Worm (Caenorhabditis elegans) whole organism, young adult: Measurements from ENCODE around the gene C25E10.5.

Experiments
- B0019.2 ChIP-seq: fragments of 200-800 bp; sonication (Bioruptor generic); conservative IDR thresholded peaks from 2 replicates; pipeline ENCODE4 v1.3.6; 2022; ENCODE audit warnings: missing genetic modification reagents, missing genetic modification characterization, missing compliant biosample characterization
- Y79H2A.3 ChIP-seq: fragments of 200-800 bp; sonication (Bioruptor generic); conservative IDR thresholded peaks from 2 replicates; pipeline ENCODE4 v1.3.6; 2022; ENCODE audit warnings: missing genetic modification reagents, missing genetic modification characterization, missing compliant biosample characterization
- ZK185.1 ChIP-seq: sonication (generic microtip); optimal IDR thresholded peaks from 2 replicates; lab custom pipeline; 2016; ENCODE audit warnings: mild to moderate bottlenecking, missing genetic modification characterization, missing compliant biosample characterization; ENCODE audit not compliant: poor library complexity, severe bottlenecking
- atf-7 ChIP-seq: sonication (generic microtip); optimal IDR thresholded peaks from 2 replicates; lab custom pipeline; 2017; ENCODE audit warnings: mild to moderate bottlenecking, missing genetic modification characterization, missing compliant biosample characterization
- attf-5 ChIP-seq: fragments of 200-800 bp; sonication (Bioruptor generic); optimal IDR thresholded peaks from 2 replicates; lab custom pipeline; 2018; ENCODE audit warnings: mild to moderate bottlenecking, missing genetic modification characterization, missing compliant biosample characterization
- attf-6 ChIP-seq: fragments of 200-800 bp; sonication (Bioruptor generic); IDR thresholded peaks from 2 replicates; pipeline ENCODE4 v1.3.6; 2022; ENCODE audit warnings: missing genetic modification reagents, missing genetic modification characterization, missing compliant biosample characterization
- bed-1 ChIP-seq: fragments of 200-800 bp; sonication (Bioruptor generic); IDR thresholded peaks from 2 replicates; pipeline ENCODE4 v1.3.6; 2022; ENCODE audit warnings: missing genetic modification reagents, missing genetic modification characterization, missing compliant biosample characterization
- ccch-3 ChIP-seq: fragments of 200-800 bp; sonication (Bioruptor generic); optimal IDR thresholded peaks from 2 replicates; lab custom pipeline; 2018; ENCODE audit warnings: mild to moderate bottlenecking, missing genetic modification characterization, missing compliant biosample characterization
- cebp-1 ChIP-seq, 2 experiments: fragments of 200-800 bp in 1 of 2; sonication (Bioruptor generic) in 1 of 2; sonication (generic microtip) in 1 of 2; IDR thresholded peaks in 1 of 2; optimal IDR thresholded peaks in 1 of 2; 2 replicates each; pipeline versions ENCODE4 v1.3.6 to Lab custom; 2017 to 2022; ENCODE audit warnings: missing compliant biosample characterization in 2 of 2, missing genetic modification characterization in 2 of 2, mild to moderate bottlenecking in 1 of 2, missing genetic modification reagents in 1 of 2, moderate library complexity in 1 of 2
- ceh-100 ChIP-seq: fragments of 200-800 bp; sonication (Bioruptor generic); IDR thresholded peaks from 2 replicates; pipeline ENCODE4 v1.3.6; 2022; ENCODE audit warnings: missing genetic modification reagents, missing genetic modification characterization, missing compliant biosample characterization
- ceh-40 ChIP-seq: fragments of 200-800 bp; sonication (Bioruptor generic); IDR thresholded peaks from 2 replicates; pipeline ENCODE4 v1.3.6; 2022; ENCODE audit warnings: missing genetic modification characterization, missing compliant biosample characterization
- die-1 ChIP-seq: sonication (generic microtip); optimal IDR thresholded peaks from 2 replicates; lab custom pipeline; 2016; ENCODE audit warnings: missing genotype, mild to moderate bottlenecking, missing genetic modification characterization, missing compliant biosample characterization
- efl-1 ChIP-seq: fragments of 150-350 bp; optimal IDR thresholded peaks from 2 replicates; lab custom pipeline; 2014; ENCODE audit warnings: missing biosample characterization, missing genetic modification reagents, missing genetic modification characterization
- egl-44 ChIP-seq: fragments of 200-800 bp; sonication (Bioruptor generic); IDR thresholded peaks from 2 replicates; pipeline ENCODE4 v1.3.6; 2022; ENCODE audit warnings: missing genetic modification reagents, missing genetic modification characterization, missing compliant biosample characterization
- ekl-4 ChIP-seq: fragments of 200-800 bp; sonication (Bioruptor generic); IDR thresholded peaks from 2 replicates; pipeline ENCODE4 v1.3.6; 2022; ENCODE audit warnings: missing genetic modification reagents, missing genetic modification characterization, missing compliant biosample characterization
- ets-4 ChIP-seq: fragments of 200-800 bp; sonication (Bioruptor generic); optimal IDR thresholded peaks from 2 replicates; lab custom pipeline; 2018; ENCODE audit warnings: mild to moderate bottlenecking, missing genetic modification characterization, missing compliant biosample characterization
- him-1 ChIP-seq: sonication (generic microtip); optimal IDR thresholded peaks from 2 replicates; lab custom pipeline; 2016; ENCODE audit warnings: missing genotype, missing genetic modification reagents, missing genetic modification characterization, missing compliant biosample characterization
- hmg-20 ChIP-seq: fragments of 200-800 bp; sonication (Bioruptor generic); IDR thresholded peaks from 2 replicates; pipeline ENCODE4 v1.3.6; 2022; ENCODE audit warnings: missing genetic modification reagents, missing genetic modification characterization, missing compliant biosample characterization
- hrde-1 ChIP-seq: sonication (generic microtip); optimal IDR thresholded peaks from 2 replicates; lab custom pipeline; 2016; ENCODE audit warnings: missing genetic modification characterization, mild to moderate bottlenecking, missing compliant biosample characterization, moderate library complexity, missing genotype, missing genetic modification reagents, borderline replicate concordance
- lin-26 ChIP-seq: fragments of 200-800 bp; sonication (Bioruptor generic); IDR thresholded peaks from 2 replicates; pipeline ENCODE4 v1.3.6; 2022; ENCODE audit warnings: missing genetic modification reagents, missing genetic modification characterization, missing compliant biosample characterization
- lsy-27 ChIP-seq: sonication (generic microtip); optimal IDR thresholded peaks from 2 replicates; lab custom pipeline; 2017; ENCODE audit warnings: missing genetic modification characterization, mild to moderate bottlenecking, missing compliant biosample characterization, antibody characterized with exemption, missing genotype, borderline replicate concordance; ENCODE audit not compliant: insufficient read depth
- madf-10 ChIP-seq: sonication (generic microtip); optimal IDR thresholded peaks from 2 replicates; lab custom pipeline; 2016; ENCODE audit warnings: mild to moderate bottlenecking, missing genetic modification characterization, missing compliant biosample characterization
- madf-3 ChIP-seq: fragments of 200-800 bp; sonication (Bioruptor generic); IDR thresholded peaks from 2 replicates; pipeline ENCODE4 v1.3.6; 2022; ENCODE audit warnings: missing genetic modification reagents, missing genetic modification characterization, missing compliant biosample characterization
- mes-4 ChIP-seq: sonication (generic microtip); optimal IDR thresholded peaks from 2 replicates; lab custom pipeline; 2016; ENCODE audit warnings: missing genotype, missing genetic modification characterization, missing compliant biosample characterization
- mxl-1 ChIP-seq: sonication (generic microtip); optimal IDR thresholded peaks from 2 replicates; lab custom pipeline; 2016; ENCODE audit warnings: missing genetic modification characterization, missing compliant biosample characterization
- nfya-2 ChIP-seq: fragments of 200-800 bp; sonication (Bioruptor generic); IDR thresholded peaks from 2 replicates; pipeline ENCODE4 v1.3.6; 2022; ENCODE audit warnings: missing genetic modification reagents, missing genetic modification characterization, missing compliant biosample characterization
- nfyb-1 ChIP-seq: fragments of 200-800 bp; sonication (Bioruptor generic); IDR thresholded peaks from 2 replicates; pipeline ENCODE4 v1.3.6; 2022; ENCODE audit warnings: missing genetic modification reagents, missing genetic modification characterization, missing compliant biosample characterization
- pha-4 ChIP-seq: fragments of 150-350 bp; sonication (generic microtip); optimal IDR thresholded peaks from 2 replicates; lab custom pipeline; 2014; ENCODE audit warnings: missing biosample characterization, missing genetic modification reagents, missing genetic modification characterization
- sdz-38 ChIP-seq: sonication (generic microtip); optimal IDR thresholded peaks from 2 replicates; lab custom pipeline; 2016; ENCODE audit warnings: missing genotype, missing genetic modification characterization, missing compliant biosample characterization
- snpc-3.4 ChIP-seq: sonication (generic microtip); optimal IDR thresholded peaks from 2 replicates; lab custom pipeline; 2017; ENCODE audit warnings: missing genetic modification characterization, mild to moderate bottlenecking, missing compliant biosample characterization, antibody characterized with exemption, moderate library complexity, missing genotype, missing genetic modification reagents
- ztf-6 ChIP-seq: fragments of 200-800 bp; sonication (Bioruptor generic); IDR thresholded peaks from 2 replicates; pipeline ENCODE4 v1.3.6; 2022; ENCODE audit warnings: missing genetic modification reagents, missing genetic modification characterization, missing compliant biosample characterization

Gene C25E10.5

ce11 chrV:9059468-9059867 is 29.1 kb downstream of the C25E10.5 start, which contains the start of the genes C25E10.16 and C25E10.13:
C25E10.16 (minus strand) TSS chrV:9059568.
C25E10.13 (plus strand) TSS chrV:9059723.
- no peak for TF ChIP-seq lin-26
- TF ChIP-seq efl-1, result no peak
- no peak for TF ChIP-seq nfyb-1 (GFP tag; lab: Robert Waterston, UW)
- no peak for TF ChIP-seq ZK185.1 (tag; lab: Kevin White, UChicago)
- no peak for TF ChIP-seq Y79H2A.3 (GFP tag; lab: Robert Waterston, UW)
- no peak for TF ChIP-seq nfya-2 (GFP tag; lab: Robert Waterston, UW)
- no peak for TF ChIP-seq die-1 (tag; lab: Kevin White, UChicago)
- no peak for TF ChIP-seq atf-7 (tag; lab: Kevin White, UChicago)
- TF ChIP-seq ets-4 (GFP tag; lab: Kevin White, UChicago), result no peak
- TF ChIP-seq attf-6 (GFP tag; lab: Robert Waterston, UW), result no peak
- no peak for TF ChIP-seq bed-1 (GFP tag; lab: Robert Waterston, UW)

ce11 chrV:9062341-9062740 is 32.0 kb downstream of the C25E10.5 start, which contains the start of gene C25E10.12:
C25E10.12 (minus strand) TSS chrV:9062441.
- TF ChIP-seq mes-4 (tag; lab: Kevin White, UChicago) (no peak), pha-4 (tag; lab: Kevin White, UChicago) (no peak), attf-5 (GFP tag; lab: Kevin White, UChicago) (no peak), snpc-3.4 (tag; lab: Kevin White, UChicago) (no peak)

ce11 chrV:9063134-9063533 is 32.8 kb downstream of the C25E10.5 start:
- TF ChIP-seq bed-1 (GFP tag; lab: Robert Waterston, UW) (no peak), ekl-4 (no peak), lsy-27 (tag; lab: Kevin White, UChicago) (no peak), lin-26 (no peak), B0019.2 (no peak), ztf-6 (GFP tag; lab: Robert Waterston, UW) (no peak), sdz-38 (tag; lab: Kevin White, UChicago) (no peak), mxl-1 (tag; lab: Kevin White, UChicago) (no peak), hmg-20 (no peak), egl-44 (GFP tag; lab: Robert Waterston, UW) (no peak), ccch-3 (GFP tag; lab: Kevin White, UChicago) (no peak), madf-3 (GFP tag; lab: Robert Waterston, UW) (no peak)
- TF ChIP-seq, all 124 proteins: peak for 0

- TF ChIP-seq cebp-1 (GFP tag; IDR thresholded peaks at IDR 0.05; lab: Robert Waterston, UW) (no peak), cebp-1 (tag; optimal IDR thresholded peaks at IDR 0.05; lab: Kevin White, UChicago) (peak; percentile 76), mes-4 (tag; lab: Kevin White, UChicago) (no peak)
These were observed 34.7 kb downstream of the C25E10.5 start for ce11 chrV:9065001-9065400.

DNA sequence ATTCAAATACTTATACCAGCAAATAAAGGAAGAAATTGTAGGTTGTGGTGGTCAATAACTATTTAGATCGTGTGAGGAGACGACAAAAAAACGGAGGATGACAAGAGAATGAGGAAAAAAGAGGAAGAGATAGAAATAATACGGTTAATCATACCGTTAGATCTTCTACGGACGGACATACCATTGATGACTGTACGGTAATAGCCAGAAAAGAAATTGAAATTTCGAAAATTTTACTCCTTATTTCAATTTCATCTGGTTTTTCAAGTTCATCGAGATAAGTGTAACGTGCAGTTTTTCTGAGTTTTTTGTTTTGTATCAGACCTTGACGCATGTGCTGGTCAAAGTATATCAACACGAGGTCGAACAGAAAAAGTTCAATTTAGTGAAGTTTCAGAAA is 35.6 kb downstream of the C25E10.5 start:
- TF ChIP-seq madf-10 (tag; lab: Kevin White, UChicago) (no peak), hrde-1 (tag; lab: Kevin White, UChicago) (no peak), ceh-40 (no peak), him-1 (no peak), ceh-100 (GFP tag; lab: Robert Waterston, UW) (no peak)
